Fruit fly (Drosophila melanogaster): ENCODE data around the gene gb.

Gene gb

DNA sequence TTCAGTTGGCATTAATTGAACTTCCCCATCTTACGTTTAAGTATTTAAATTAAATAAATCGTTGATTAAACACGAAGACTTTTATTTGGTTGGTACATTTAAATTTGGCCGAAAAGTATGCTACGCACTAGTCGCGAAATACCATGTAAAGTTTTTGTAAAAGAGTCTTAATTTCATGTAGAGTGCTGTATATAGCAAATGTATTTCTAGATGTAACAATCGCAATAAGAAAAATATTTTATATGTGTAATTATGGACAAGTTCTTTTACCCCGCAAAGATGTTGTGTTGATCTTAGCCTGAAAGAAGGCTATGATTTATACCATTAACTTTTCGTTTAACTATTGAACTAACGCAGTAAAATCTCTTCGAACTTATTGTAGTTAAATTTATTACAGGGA, 29.3 kb downstream of the gb start:
- no peak for TF ChIP-seq gl (tag; optimal IDR thresholded peaks at IDR 0.05)

DNA sequence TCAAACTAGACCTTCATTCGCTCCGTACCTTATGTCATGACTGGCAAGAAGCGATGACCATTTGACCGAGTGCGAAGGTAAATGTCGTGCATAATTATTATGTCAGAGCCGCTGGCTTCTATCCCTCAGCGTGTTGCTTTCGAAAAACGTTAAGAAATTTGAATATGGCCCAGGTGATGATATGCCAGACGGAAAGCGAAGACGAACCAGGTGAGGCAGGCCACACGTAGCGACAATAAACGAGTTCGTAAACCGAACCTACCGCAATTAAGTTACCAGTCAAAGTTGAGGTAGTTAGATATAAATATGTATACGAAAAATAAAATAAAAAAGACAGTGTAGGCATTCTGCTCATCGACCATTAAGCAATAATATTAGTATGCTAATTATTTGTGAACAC, 35.5 kb downstream of the gb start:
- TF ChIP-seq Snoo (tag; optimal IDR thresholded peaks at IDR 0.05) (no peak), CG9948 (tag; optimal IDR thresholded peaks at IDR 0.05) (no peak), CG10348 (GFP tag; IDR thresholded peaks at IDR 0.05) (no peak), gl (tag; optimal IDR thresholded peaks at IDR 0.05) (no peak), CG4496 (GFP tag; IDR thresholded peaks at IDR 0.05) (no peak), fd96Ca (GFP tag; IDR thresholded peaks at IDR 0.05) (no peak), CG13204 (GFP tag; optimal IDR thresholded peaks at IDR 0.05) (no peak), D1 (tag; optimal IDR thresholded peaks at IDR 0.05) (no peak), CG32121 (GFP tag; IDR thresholded peaks at IDR 0.05) (no peak), CG8301 (tag; optimal IDR thresholded peaks at IDR 0.05) (no peak), CG12605 (GFP tag; IDR thresholded peaks at IDR 0.05) (no peak)

DNA sequence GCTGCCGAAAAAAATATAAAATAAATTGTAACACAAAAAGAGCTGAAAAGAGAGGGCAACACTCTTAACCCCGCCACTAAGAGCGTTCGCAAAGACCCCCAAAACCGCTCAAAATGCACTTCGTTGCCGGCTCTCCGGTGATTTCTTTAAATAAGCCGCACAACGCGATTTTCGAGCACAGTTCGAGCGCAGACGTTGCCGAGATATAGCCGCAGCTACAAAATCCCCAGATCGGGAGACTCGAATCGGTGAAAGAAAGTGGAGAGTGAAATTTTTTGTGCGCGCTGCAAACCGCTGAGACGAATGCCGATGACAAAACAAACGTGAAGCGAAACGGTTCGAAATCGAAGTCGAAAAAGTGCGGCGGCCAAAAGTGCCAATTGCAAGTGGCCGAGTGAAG, 36.4 kb downstream of the gb start, which contains the start of gene CG14257:
Gene CG14257 (plus strand): TSS at position 177 of the 400 bp plus-strand sequence.
- no peak for TF ChIP-seq EcR (GFP tag; optimal IDR thresholded peaks at IDR 0.05)
- no peak for TF ChIP-seq D1 (tag; optimal IDR thresholded peaks at IDR 0.05)
- TF ChIP-seq CG15710 (tag; optimal IDR thresholded peaks at IDR 0.05): no peak
- no peak for TF ChIP-seq CG10348 (GFP tag; IDR thresholded peaks at IDR 0.05)
- TF ChIP-seq CG12605 (GFP tag; IDR thresholded peaks at IDR 0.05): 0 out of 2 replicates have a peak, but pooled peaks have one; percentile 34
- no peak for TF ChIP-seq CG8159 (tag; optimal IDR thresholded peaks at IDR 0.05)
- 0 out of 3 replicates have a peak, but pooled peaks have one; percentile 34 for TF ChIP-seq CG4496 (GFP tag; IDR thresholded peaks at IDR 0.05)

DNA sequence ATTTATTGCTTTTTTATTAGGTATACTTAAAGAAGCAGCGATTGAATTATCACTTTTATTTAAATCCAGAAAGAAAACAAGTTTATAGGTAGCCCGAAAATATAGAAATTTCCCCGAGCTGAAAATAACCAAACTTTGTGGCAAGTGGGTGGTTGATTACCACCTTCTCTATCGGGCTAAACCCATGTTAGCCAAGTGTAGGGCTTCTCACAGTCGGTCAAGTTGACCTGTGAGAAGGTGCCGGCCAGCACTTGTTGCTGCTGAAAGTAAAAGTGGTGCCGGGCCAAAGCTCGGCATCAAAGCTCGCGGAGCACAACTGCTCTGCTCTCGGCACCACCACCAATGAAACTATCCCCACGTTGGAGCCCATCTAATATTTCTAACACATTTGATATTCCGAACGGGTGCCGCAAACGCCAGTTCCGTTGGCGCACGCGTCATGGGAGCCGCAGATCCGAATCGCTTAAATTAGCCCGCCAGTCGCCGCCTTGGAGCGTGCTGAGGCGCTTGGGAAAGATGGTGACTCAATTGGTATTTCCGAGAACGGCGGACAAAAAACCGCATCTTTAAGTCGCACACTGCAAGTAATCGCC, 41.1 kb downstream of the gb start:
- peak; percentile 17; the same call in 1 of the 2 replicates for TF ChIP-seq Ets98B (GFP tag; IDR thresholded peaks at IDR 0.05)
- no peak for TF ChIP-seq CG8301 (tag; optimal IDR thresholded peaks at IDR 0.05)
- peak; percentile 47; the same call in 1 of the 3 replicates for TF ChIP-seq CG4496 (GFP tag; IDR thresholded peaks at IDR 0.05)
- TF ChIP-seq CG32121 (GFP tag; IDR thresholded peaks at IDR 0.05): peak; percentile 55; the same call in 1 of the 2 replicates

DNA sequence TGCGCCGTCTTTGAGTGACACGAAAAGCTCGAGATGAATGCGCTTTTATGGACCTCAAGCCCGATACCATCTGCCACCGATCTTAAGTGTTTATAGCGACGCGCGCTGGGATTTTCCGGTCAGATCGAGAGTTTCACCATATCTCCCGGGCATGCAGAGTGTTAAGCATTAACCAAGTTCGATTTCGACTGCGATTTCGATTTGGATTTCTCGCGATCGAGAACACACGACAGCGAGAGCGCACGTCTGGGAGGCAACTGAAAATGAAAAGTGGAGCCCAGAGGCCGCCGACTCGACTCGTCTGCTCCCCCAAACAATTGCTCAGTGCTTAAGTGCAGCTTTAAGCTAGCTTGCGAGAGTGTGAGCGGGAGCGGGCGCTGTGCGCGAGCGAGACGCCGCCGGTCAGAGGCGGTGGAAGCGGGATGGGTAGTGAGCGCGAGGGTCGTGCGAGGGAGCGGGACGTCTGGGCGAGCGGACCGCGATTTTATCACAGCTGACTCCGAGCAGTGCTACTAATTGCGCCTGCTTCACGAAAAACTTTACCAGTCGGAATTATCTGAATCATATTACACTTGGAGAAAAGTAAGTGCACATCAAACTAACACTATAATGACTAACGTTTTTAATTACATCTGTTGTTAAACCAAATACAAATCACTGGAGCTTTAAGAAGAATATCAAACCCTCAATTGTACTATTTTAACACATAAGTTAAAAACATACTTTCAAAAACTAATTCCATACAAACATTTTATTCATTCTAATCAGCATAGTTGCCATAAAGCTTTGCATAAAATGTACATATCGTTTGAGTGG, 42.1 kb downstream of the gb start, which contains the start of gene spz:
Gene spz (minus strand): TSS at position 261 of the 816 bp plus-strand sequence.
- TF ChIP-seq EcR (GFP tag; optimal IDR thresholded peaks at IDR 0.05): peak; percentile 48
- no peak for TF ChIP-seq D1 (tag; optimal IDR thresholded peaks at IDR 0.05)
- TF ChIP-seq CG17806 (tag; optimal IDR thresholded peaks at IDR 0.05): no peak
- peak; percentile 47; the same call in 1 of the 2 replicates for TF ChIP-seq Ets98B (GFP tag; IDR thresholded peaks at IDR 0.05)
- peak; percentile 54; the same call in 1 of the 3 replicates for TF ChIP-seq fd96Ca (GFP tag; IDR thresholded peaks at IDR 0.05)
- TF ChIP-seq CG4496 (GFP tag; IDR thresholded peaks at IDR 0.05): peak; percentile 69
- TF ChIP-seq CG9948 (tag; optimal IDR thresholded peaks at IDR 0.05): no peak
- no peak for TF ChIP-seq Pif1A (GFP tag; optimal IDR thresholded peaks at IDR 0.05)
- peak; percentile 100 for TF ChIP-seq CG13204 (GFP tag; optimal IDR thresholded peaks at IDR 0.05)
- peak; percentile 5 for TF ChIP-seq Pif1B (GFP tag; optimal IDR thresholded peaks at IDR 0.05)
- TF ChIP-seq CG10348 (GFP tag; IDR thresholded peaks at IDR 0.05): no peak
- TF ChIP-seq CG14655 (GFP tag; optimal IDR thresholded peaks at IDR 0.05): no peak
- TF ChIP-seq CG32121 (GFP tag; IDR thresholded peaks at IDR 0.05): no peak; the same call in none of the 2 replicates
- TF ChIP-seq CG8301 (tag; optimal IDR thresholded peaks at IDR 0.05): no peak
- TF ChIP-seq rn (GFP tag; IDR thresholded peaks at IDR 0.05): no peak
- no peak for TF ChIP-seq Snoo (tag; optimal IDR thresholded peaks at IDR 0.05)
- no peak for TF ChIP-seq CG34367 (tag; optimal IDR thresholded peaks at IDR 0.05)
- TF ChIP-seq CG15710 (tag; optimal IDR thresholded peaks at IDR 0.05): no peak
- peak; percentile 38; the same call in 1 of the 2 replicates for TF ChIP-seq CG12605 (GFP tag; IDR thresholded peaks at IDR 0.05)
- no peak for TF ChIP-seq gl (tag; optimal IDR thresholded peaks at IDR 0.05)
- no peak for TF ChIP-seq CG8159 (tag; optimal IDR thresholded peaks at IDR 0.05)

DNA sequence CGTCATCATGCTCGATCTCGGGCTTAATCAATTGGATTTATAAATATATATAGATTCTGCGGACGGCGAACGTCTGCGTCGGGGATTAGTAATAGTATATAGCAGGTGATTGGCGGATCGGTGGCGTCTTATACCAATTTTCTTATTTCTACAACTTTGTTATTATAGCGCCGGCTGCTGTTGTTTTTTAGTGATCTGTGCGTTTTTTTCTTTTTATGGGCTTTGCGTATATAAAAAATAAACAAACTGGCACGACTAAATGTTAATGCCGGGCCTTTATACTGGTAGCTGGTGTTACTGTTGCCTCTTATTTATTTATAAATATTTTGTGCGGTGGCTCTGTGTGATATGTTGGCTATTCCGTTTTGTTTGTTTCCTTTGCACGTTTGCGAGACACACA, 42.9 kb downstream of the gb start:
- TF ChIP-seq CG17806 (tag; optimal IDR thresholded peaks at IDR 0.05): no peak
- TF ChIP-seq CG14655 (GFP tag; optimal IDR thresholded peaks at IDR 0.05): no peak
- TF ChIP-seq CG10348 (GFP tag; IDR thresholded peaks at IDR 0.05): no peak
- no peak for TF ChIP-seq EcR (GFP tag; optimal IDR thresholded peaks at IDR 0.05)
- TF ChIP-seq Ets98B (GFP tag; IDR thresholded peaks at IDR 0.05): peak; percentile 26; the same call in 1 of the 2 replicates
- TF ChIP-seq CG15710 (tag; optimal IDR thresholded peaks at IDR 0.05): no peak
- no peak for TF ChIP-seq D1 (tag; optimal IDR thresholded peaks at IDR 0.05)
- no peak for TF ChIP-seq Snoo (tag; optimal IDR thresholded peaks at IDR 0.05)
- TF ChIP-seq CG4496 (GFP tag; IDR thresholded peaks at IDR 0.05): 0 out of 3 replicates have a peak, but pooled peaks have one; percentile 33
- TF ChIP-seq CG34367 (tag; optimal IDR thresholded peaks at IDR 0.05): peak; percentile 57
- TF ChIP-seq Pif1B (GFP tag; optimal IDR thresholded peaks at IDR 0.05): no peak
- TF ChIP-seq CG8159 (tag; optimal IDR thresholded peaks at IDR 0.05): peak; percentile 34
- no peak for TF ChIP-seq CG8301 (tag; optimal IDR thresholded peaks at IDR 0.05)
- TF ChIP-seq CG32121 (GFP tag; IDR thresholded peaks at IDR 0.05): no peak
- TF ChIP-seq gl (tag; optimal IDR thresholded peaks at IDR 0.05): peak; percentile 66
- TF ChIP-seq CG9948 (tag; optimal IDR thresholded peaks at IDR 0.05): no peak
- peak; percentile 36; the same call in 1 of the 2 replicates for TF ChIP-seq CG12605 (GFP tag; IDR thresholded peaks at IDR 0.05)
- peak; percentile 44 for TF ChIP-seq Pif1A (GFP tag; optimal IDR thresholded peaks at IDR 0.05)
- TF ChIP-seq rn (GFP tag; IDR thresholded peaks at IDR 0.05): no peak
- no peak for TF ChIP-seq CG13204 (GFP tag; optimal IDR thresholded peaks at IDR 0.05)
- TF ChIP-seq fd96Ca (GFP tag; IDR thresholded peaks at IDR 0.05): peak; percentile 33; the same call in 1 of the 3 replicates
